Worm (Caenorhabditis elegans) whole organism, L4/young adult: ENCODE measurements around the gene srz-74.

Experiments used
- W03F9.2 ChIP-seq: fragments of 150-350 bp; optimal IDR thresholded peaks from 2 replicates; lab custom pipeline; 2014; ENCODE audit warnings: missing biosample characterization, missing genetic modification characterization
- him-1 ChIP-seq: sonication (generic microtip); optimal IDR thresholded peaks from 2 replicates; lab custom pipeline; 2016; ENCODE audit warnings: missing genotype, missing genetic modification reagents, missing genetic modification characterization, missing compliant biosample characterization

DNA sequence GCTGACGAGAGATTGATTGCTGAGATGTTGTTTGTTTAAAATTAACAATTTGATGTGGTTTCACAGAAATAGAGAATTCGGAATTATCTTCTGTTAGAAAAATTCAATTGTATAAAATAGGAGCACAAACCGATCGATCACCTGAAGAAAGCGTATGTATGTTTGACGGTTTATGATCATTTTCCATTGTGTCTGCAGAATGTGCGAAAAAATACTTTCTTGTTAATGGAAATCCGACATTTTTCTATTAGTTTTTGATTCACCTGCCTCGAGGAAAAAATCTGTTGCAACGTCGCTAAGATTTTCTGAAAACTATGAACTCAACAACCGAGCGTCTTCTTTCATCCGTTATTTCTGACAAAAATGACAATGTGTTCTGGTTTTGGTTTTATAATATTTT lies 7.5 kb downstream of the srz-74 start, which contains the start of gene C35D6.13:
- TF ChIP-seq W03F9.2 (tag; lab: Kevin White, UChicago) = no peak
- TF ChIP-seq him-1 (tag; lab: Kevin White, UChicago) = no peak
